Fruit fly (Drosophila melanogaster): ENCODE data around the gene Act5C.
A peak's percentile ranks its signal among the peaks of the same experiment; 100 is the strongest.

DNA sequence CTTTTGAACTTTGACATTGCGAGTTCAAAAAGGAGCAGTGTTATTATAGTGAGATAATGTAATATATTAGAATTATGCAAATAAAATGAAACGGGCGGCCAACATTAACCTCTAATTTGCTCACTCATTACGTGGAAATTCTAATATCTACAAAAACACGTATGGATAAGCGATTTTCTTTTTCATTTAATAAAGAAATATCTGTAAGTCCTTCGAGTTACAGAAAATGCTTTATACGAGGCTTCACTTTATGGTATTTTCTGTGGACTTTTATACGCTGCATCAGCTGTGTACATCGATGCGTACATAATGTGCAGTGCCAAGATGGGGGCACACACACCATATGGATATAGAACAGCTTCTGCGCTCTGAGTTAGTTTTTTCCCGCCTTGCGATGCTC is 14.7 kb upstream of the Act5C start:
- no peak for TF ChIP-seq OdsH (GFP tag; optimal IDR thresholded peaks at IDR 0.05)
- TF ChIP-seq Met (GFP tag; optimal IDR thresholded peaks at IDR 0.05): peak; percentile 14
- TF ChIP-seq Hr39 (GFP tag; optimal IDR thresholded peaks at IDR 0.05): no peak
- TF ChIP-seq salr (GFP tag; optimal IDR thresholded peaks at IDR 0.05): no peak
- no peak for TF ChIP-seq Gug (GFP tag; IDR thresholded peaks at IDR 0.05)
- no peak for TF ChIP-seq CG10631 (GFP tag; optimal IDR thresholded peaks at IDR 0.05)
- TF ChIP-seq CG8632 (GFP tag; optimal IDR thresholded peaks at IDR 0.05): no peak
- TF ChIP-seq fkh (GFP tag; optimal IDR thresholded peaks at IDR 0.05): no peak
- no peak for TF ChIP-seq esn (GFP tag; optimal IDR thresholded peaks at IDR 0.05)
- TF ChIP-seq CG6792 (GFP tag; optimal IDR thresholded peaks at IDR 0.05): no peak
- no peak for TF ChIP-seq CG31627 (GFP tag; optimal IDR thresholded peaks at IDR 0.05)
- no peak for TF ChIP-seq Hr4 (GFP tag; optimal IDR thresholded peaks at IDR 0.05)
- TF ChIP-seq spab (GFP tag; optimal IDR thresholded peaks at IDR 0.05): no peak
- TF ChIP-seq Blimp-1 (GFP tag; optimal IDR thresholded peaks at IDR 0.05): no peak
